Worm (Caenorhabditis elegans): ENCODE results near the gene srbc-30.

DNA sequence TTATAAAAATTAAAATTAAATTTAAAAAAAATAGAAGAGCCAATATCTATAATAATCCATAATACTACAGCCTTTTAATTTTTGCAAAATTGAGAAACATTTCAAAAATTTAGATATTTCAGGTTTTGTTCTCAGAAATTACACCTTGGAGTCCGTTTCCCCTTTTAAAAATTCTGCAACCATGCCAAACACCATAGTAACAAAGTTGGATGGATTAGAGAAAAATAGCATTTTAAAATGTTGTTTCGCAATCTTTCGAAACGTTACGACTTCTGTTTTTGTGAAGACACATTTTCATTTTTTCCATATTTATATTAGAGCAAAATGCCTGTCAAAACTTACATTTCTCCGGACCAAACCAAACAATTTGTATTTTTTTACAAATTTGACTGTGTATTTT lies 44.7 kb upstream of the srbc-30 start, which contains the start of gene T24A6.7:
- TF ChIP-seq nhr-237 (tag; optimal IDR thresholded peaks at IDR 0.05) (no peak), pha-4 (GFP tag; IDR thresholded peaks at IDR 0.05) (no peak), pha-4 (tag; optimal IDR thresholded peaks at IDR 0.05) (no peak), snpc-4 (tag; optimal IDR thresholded peaks at IDR 0.05) (no peak), unc-62 (GFP tag; optimal IDR thresholded peaks at IDR 0.05 in 1 of 2) (no peak), unc-62 (tag; optimal IDR thresholded peaks at IDR 0.05) (no peak), mxl-2 (GFP tag; conservative IDR thresholded peaks at IDR 0.05) (no peak), hif-1 (tag; optimal IDR thresholded peaks at IDR 0.05) (no peak), dpl-1 (GFP tag; optimal IDR thresholded peaks at IDR 0.05) (no peak)
